Worm (Caenorhabditis elegans): ENCODE data around the gene Y81G3A.6.

DNA sequence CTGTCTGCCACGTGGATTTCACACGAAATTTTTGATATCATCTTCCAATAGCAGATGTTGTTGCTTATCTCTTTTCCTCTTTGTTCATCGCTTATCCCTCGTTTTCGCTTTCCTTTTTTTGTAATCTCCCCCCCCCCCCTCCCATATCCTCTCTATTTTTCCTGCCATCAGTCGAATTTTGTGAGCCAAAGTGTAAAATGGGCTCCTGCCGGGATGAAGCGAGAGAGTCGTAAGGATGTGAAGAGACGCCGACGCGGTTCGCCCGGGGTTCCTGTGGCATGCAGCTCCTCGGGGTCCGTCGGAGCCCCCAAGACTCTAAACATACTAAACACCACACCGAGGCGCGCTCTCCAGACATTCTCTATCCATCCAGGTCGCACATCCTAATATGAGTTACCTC, 25.7 kb downstream of the Y81G3A.6 start, which contains the start of gene zyx-1:
- TF ChIP-seq lin-40 (tag; optimal IDR thresholded peaks at IDR 0.05) (no peak), ceh-40 (GFP tag; IDR thresholded peaks at IDR 0.05) (no peak), unc-62 (GFP tag; optimal IDR thresholded peaks at IDR 0.05) (no peak), akir-1 (GFP tag; optimal IDR thresholded peaks at IDR 0.05) (no peak), Y95B8A.8 (GFP tag; IDR thresholded peaks at IDR 0.05) (no peak), K11D2.4 (GFP tag; IDR thresholded peaks at IDR 0.05) (no peak), nhr-80 (tag; optimal IDR thresholded peaks at IDR 0.05) (no peak), ama-1 (optimal IDR thresholded peaks at IDR 0.05) (no peak), ama-1 (GFP tag; optimal IDR thresholded peaks at IDR 0.05) (no peak), snpc-4 (GFP tag; optimal IDR thresholded peaks at IDR 0.05) (no peak), snpc-4 (tag; optimal IDR thresholded peaks at IDR 0.05) (no peak), nhr-90 (tag; optimal IDR thresholded peaks at IDR 0.05) (no peak), ztf-26 (tag; optimal IDR thresholded peaks at IDR 0.05) (no peak), pha-4 (tag; optimal IDR thresholded peaks at IDR 0.05) (no peak)

Measured in whole organism, young adult.